Worm (Caenorhabditis elegans) whole organism, L3 larva: ENCODE data around the gene nspe-7.

ENCODE experiments used
- nhr-11 ChIP-seq: fragments of 150-350 bp; optimal IDR thresholded peaks from 2 replicates; lab custom pipeline; 2014; ENCODE audit warnings: missing biosample characterization, missing genetic modification characterization
- nhr-76 ChIP-seq: fragments of 150-350 bp; sonication (generic microtip); optimal IDR thresholded peaks from 5 replicates; lab custom pipeline; 2014; ENCODE audit warnings: missing biosample characterization, missing genetic modification characterization
- pqm-1 ChIP-seq: fragments of 150-350 bp; optimal IDR thresholded peaks from 2 replicates; lab custom pipeline; 2017; ENCODE audit warnings: missing biosample characterization, missing genetic modification characterization, inconsistent platforms
- ztf-11 ChIP-seq: fragments of 150-350 bp; optimal IDR thresholded peaks from 2 replicates; lab custom pipeline; 2014; ENCODE audit warnings: missing biosample characterization, missing genetic modification characterization

- no peak for TF ChIP-seq pqm-1 (tag; lab: Kevin White, UChicago)
- no peak for TF ChIP-seq nhr-11 (tag; lab: Kevin White, UChicago)
- no peak for TF ChIP-seq nhr-76 (tag; lab: Kevin White, UChicago)
- TF ChIP-seq ztf-11 (tag; lab: Kevin White, UChicago) = no peak
Measured at ce11 chrII:12634749-12635318, 7.8 kb downstream of the nspe-7 start, which contains the start of gene Y38E10A.17.
